Worm (Caenorhabditis elegans) whole organism, late embryonic: ENCODE data around the gene fbxa-31.
A peak's percentile ranks its signal among the peaks of the same experiment; 100 is the strongest.

Experiments used
- C08G9.2 ChIP-seq: sonication (generic microtip); optimal IDR thresholded peaks from 2 replicates; lab custom pipeline; 2016; ENCODE audit warnings: mild to moderate bottlenecking, missing genetic modification characterization, moderate library complexity, missing compliant biosample characterization
- K09A11.1 ChIP-seq: sonication (generic microtip); optimal IDR thresholded peaks from 2 replicates; lab custom pipeline; 2017; ENCODE audit warnings: antibody characterized with exemption, mild to moderate bottlenecking, missing genetic modification characterization, missing compliant biosample characterization; ENCODE audit not compliant: insufficient read depth
- Y22D7AL.16 ChIP-seq: sonication (generic microtip); optimal IDR thresholded peaks from 2 replicates; lab custom pipeline; 2016; ENCODE audit warnings: missing genetic modification characterization, missing compliant biosample characterization
- ceh-14 ChIP-seq: sonication (generic microtip); optimal IDR thresholded peaks from 2 replicates; lab custom pipeline; 2016; ENCODE audit warnings: missing genotype, missing genetic modification characterization, missing compliant biosample characterization
- ceh-2 ChIP-seq: sonication (generic microtip); optimal IDR thresholded peaks from 2 replicates; lab custom pipeline; 2016; ENCODE audit warnings: missing genotype, missing genetic modification characterization, missing compliant biosample characterization
- ceh-31 ChIP-seq: sonication (generic microtip); optimal IDR thresholded peaks from 2 replicates; lab custom pipeline; 2016; ENCODE audit warnings: missing genetic modification characterization, missing compliant biosample characterization
- ceh-45 ChIP-seq: fragments of 200-800 bp; sonication (Bioruptor generic); IDR thresholded peaks from 2 replicates; pipeline ENCODE4 v1.3.6; 2022; ENCODE audit warnings: missing genetic modification reagents, missing genetic modification characterization, missing compliant biosample characterization
- ceh-48 ChIP-seq: sonication (generic microtip); optimal IDR thresholded peaks from 2 replicates; lab custom pipeline; 2016; ENCODE audit warnings: missing genetic modification characterization, inconsistent platforms, missing compliant biosample characterization
- che-1 ChIP-seq: sonication (generic microtip); optimal IDR thresholded peaks from 2 replicates; lab custom pipeline; 2016; ENCODE audit warnings: mild to moderate bottlenecking, missing genetic modification characterization, missing compliant biosample characterization
- elt-2 ChIP-seq: sonication (generic microtip); optimal IDR thresholded peaks from 2 replicates; lab custom pipeline; 2016; ENCODE audit warnings: missing genetic modification reagents, missing genetic modification characterization, missing compliant biosample characterization
- elt-4 ChIP-seq: sonication (generic microtip); optimal IDR thresholded peaks from 2 replicates; lab custom pipeline; 2016; ENCODE audit warnings: missing genetic modification characterization, missing compliant biosample characterization
- fax-1 ChIP-seq: sonication (generic microtip); optimal IDR thresholded peaks from 2 replicates; lab custom pipeline; 2016; ENCODE audit warnings: missing genotype, missing genetic modification characterization, missing compliant biosample characterization
- fkh-10 ChIP-seq: fragments of 150-350 bp; optimal IDR thresholded peaks from 2 replicates; lab custom pipeline; 2014; ENCODE audit warnings: missing biosample characterization, missing genetic modification reagents, missing genetic modification characterization
- fkh-6 ChIP-seq: sonication (generic microtip); optimal IDR thresholded peaks from 2 replicates; lab custom pipeline; 2016; ENCODE audit warnings: missing genetic modification characterization, missing compliant biosample characterization
- gmeb-2 ChIP-seq: sonication (generic microtip); optimal IDR thresholded peaks from 2 replicates; lab custom pipeline; 2016; ENCODE audit warnings: missing genetic modification characterization, inconsistent platforms, missing compliant biosample characterization
- hlh-13 ChIP-seq: fragments of 200-800 bp; sonication (Bioruptor generic); optimal IDR thresholded peaks from 2 replicates; lab custom pipeline; 2018; ENCODE audit warnings: mild to moderate bottlenecking, missing genetic modification characterization, missing compliant biosample characterization
- hlh-15 ChIP-seq: sonication (generic microtip); optimal IDR thresholded peaks from 2 replicates; lab custom pipeline; 2016; ENCODE audit warnings: missing genetic modification characterization, missing compliant biosample characterization
- hlh-6 ChIP-seq: sonication (generic microtip); optimal IDR thresholded peaks from 2 replicates; lab custom pipeline; 2016; ENCODE audit warnings: missing genotype, missing genetic modification characterization, missing compliant biosample characterization
- mec-3 ChIP-seq: sonication (generic microtip); optimal IDR thresholded peaks from 2 replicates; lab custom pipeline; 2016; ENCODE audit warnings: borderline replicate concordance, missing genetic modification characterization, missing compliant biosample characterization
- nfya-1 ChIP-seq: sonication (generic microtip); optimal IDR thresholded peaks from 2 replicates; lab custom pipeline; 2017; ENCODE audit warnings: missing genetic modification characterization, mild to moderate bottlenecking, missing compliant biosample characterization, antibody characterized with exemption, moderate library complexity
- npax-4 ChIP-seq: sonication (generic microtip); optimal IDR thresholded peaks from 2 replicates; lab custom pipeline; 2016; ENCODE audit warnings: missing genetic modification characterization, missing compliant biosample characterization
- odd-2 ChIP-seq: sonication (generic microtip); optimal IDR thresholded peaks from 2 replicates; lab custom pipeline; 2017; ENCODE audit warnings: antibody characterized with exemption, mild to moderate bottlenecking, missing genetic modification characterization, missing compliant biosample characterization
- pag-3 ChIP-seq: sonication (generic microtip); optimal IDR thresholded peaks from 2 replicates; lab custom pipeline; 2016; ENCODE audit warnings: missing compliant biosample characterization, missing genetic modification characterization, borderline replicate concordance
- pha-2 ChIP-seq: sonication (generic microtip); optimal IDR thresholded peaks from 2 replicates; lab custom pipeline; 2017; ENCODE audit warnings: mild to moderate bottlenecking, missing genetic modification characterization, missing compliant biosample characterization
- pqm-1 ChIP-seq: sonication (generic microtip); optimal IDR thresholded peaks from 2 replicates; lab custom pipeline; 2016; ENCODE audit warnings: missing genetic modification characterization, missing compliant biosample characterization
- pros-1 ChIP-seq: fragments of 150-350 bp; optimal IDR thresholded peaks from 2 replicates; lab custom pipeline; 2014; ENCODE audit warnings: missing biosample characterization, missing genetic modification reagents, missing genetic modification characterization
- ref-2 ChIP-seq: sonication (generic microtip); optimal IDR thresholded peaks from 2 replicates; lab custom pipeline; 2016; ENCODE audit warnings: missing genetic modification characterization, missing compliant biosample characterization
- rnt-1 ChIP-seq: sonication (generic microtip); optimal IDR thresholded peaks from 2 replicates; lab custom pipeline; 2016; ENCODE audit warnings: missing genetic modification characterization, missing compliant biosample characterization
- sox-4 ChIP-seq: sonication (generic microtip); optimal IDR thresholded peaks from 2 replicates; lab custom pipeline; 2017; ENCODE audit warnings: mild to moderate bottlenecking, missing genetic modification characterization, inconsistent platforms, missing compliant biosample characterization
- syd-9 ChIP-seq: sonication (generic microtip); optimal IDR thresholded peaks from 2 replicates; lab custom pipeline; 2016; ENCODE audit warnings: mild to moderate bottlenecking, missing genetic modification characterization, moderate library complexity, missing compliant biosample characterization
- tbx-2 ChIP-seq: sonication (generic microtip); optimal IDR thresholded peaks from 2 replicates; lab custom pipeline; 2016; ENCODE audit warnings: missing genetic modification characterization, missing compliant biosample characterization
- unc-3 ChIP-seq, 2 experiments: fragments of 200-800 bp in 1 of 2; sonication (Bioruptor generic) in 1 of 2; sonication (generic microtip) in 1 of 2; conservative IDR thresholded peaks in 1 of 2; optimal IDR thresholded peaks in 1 of 2; 2 replicates each; pipeline versions ENCODE4 v1.3.6 to Lab custom; 2016 to 2022; ENCODE audit warnings: missing compliant biosample characterization in 2 of 2, missing genetic modification characterization in 2 of 2, missing genetic modification reagents in 1 of 2
- ztf-16 ChIP-seq: sonication (generic microtip); optimal IDR thresholded peaks from 2 replicates; lab custom pipeline; 2017; ENCODE audit warnings: missing genetic modification characterization, missing compliant biosample characterization

fbxa-31 gene

DNA sequence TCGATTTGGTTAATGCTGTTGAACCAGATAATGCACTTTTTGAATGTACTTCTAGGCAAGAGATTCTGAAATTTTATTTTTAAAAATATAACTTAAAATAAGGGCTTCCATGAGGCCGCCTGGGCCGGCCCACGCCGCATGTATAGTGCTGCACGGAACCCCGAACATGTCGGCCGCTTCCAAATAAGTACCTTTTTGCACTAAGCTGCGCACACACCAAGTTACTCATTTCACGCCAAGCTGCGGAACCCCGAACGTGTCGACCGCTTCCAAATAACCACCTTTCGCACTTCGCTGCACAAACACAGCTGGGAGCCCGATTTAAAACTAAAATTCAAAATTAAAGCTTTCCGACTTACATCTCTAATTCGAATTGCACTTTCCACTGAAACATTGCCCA, 40.1 kb upstream of the fbxa-31 start:
- TF ChIP-seq hlh-13 (GFP tag; lab: Kevin White, UChicago) (no peak), che-1 (no peak), fkh-6 (tag; lab: Kevin White, UChicago) (no peak), hlh-6 (tag; lab: Kevin White, UChicago) (no peak), fax-1 (tag; lab: Kevin White, UChicago) (no peak), unc-3 (GFP tag; conservative IDR thresholded peaks at IDR 0.05; lab: Robert Waterston, UW) (no peak), unc-3 (tag; optimal IDR thresholded peaks at IDR 0.05; lab: Kevin White, UChicago) (no peak), npax-4 (tag; lab: Kevin White, UChicago) (no peak), pha-2 (tag; lab: Kevin White, UChicago) (no peak), ref-2 (tag; lab: Kevin White, UChicago) (no peak), mec-3 (tag; lab: Kevin White, UChicago) (no peak), C08G9.2 (tag; lab: Kevin White, UChicago) (no peak), Y22D7AL.16 (tag; lab: Kevin White, UChicago) (no peak), ceh-2 (tag; lab: Kevin White, UChicago) (no peak)

DNA sequence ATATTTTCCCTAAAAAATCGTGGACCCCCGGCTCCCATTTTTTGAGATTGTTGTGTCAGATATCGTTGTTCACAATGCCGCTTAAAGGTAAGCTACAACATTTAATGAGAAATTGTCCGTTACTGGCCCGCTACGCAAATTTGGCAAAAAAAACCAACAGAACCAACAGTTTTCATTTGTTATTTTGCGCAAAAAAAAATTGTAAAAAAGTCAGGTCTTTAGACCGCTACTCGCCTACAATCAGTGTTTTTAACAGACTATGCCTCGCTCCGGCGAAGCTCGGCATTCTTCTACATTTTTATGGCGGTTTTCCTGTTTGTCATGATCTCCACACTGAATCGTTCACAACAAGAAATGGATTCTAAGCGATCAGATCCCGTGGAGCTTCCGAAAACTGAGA, 37.7 kb upstream of the fbxa-31 start, which contains the start of gene Y82E9BL.12:
Gene Y82E9BL.12 (plus strand): TSS at position 301 of the 400 bp plus-strand sequence.
- no peak for TF ChIP-seq gmeb-2 (tag; lab: Kevin White, UChicago)

DNA sequence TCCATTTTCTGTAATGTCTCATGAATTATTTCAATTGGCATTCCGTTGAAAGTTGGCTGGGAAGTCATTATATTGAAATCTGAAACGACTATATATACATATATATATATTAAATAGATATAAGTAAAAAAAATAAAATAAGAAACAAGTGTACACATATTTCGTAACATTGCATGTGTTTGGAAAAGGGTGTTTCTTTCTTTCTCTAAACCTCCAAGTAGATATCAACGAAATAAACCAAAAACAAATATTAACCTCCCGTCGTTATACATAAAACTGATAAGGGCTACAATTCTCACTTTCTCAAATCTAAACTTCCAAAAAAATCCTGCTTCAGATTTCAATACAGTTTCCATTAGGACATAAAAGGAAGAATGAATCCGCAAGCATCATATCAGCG, 37.0 kb upstream of the fbxa-31 start, which contains the start of gene fbxa-79:
Gene fbxa-79 (minus strand): TSS at position 86 of the 400 bp plus-strand sequence.
- TF ChIP-seq K09A11.1 (no peak), elt-2 (tag; lab: Kevin White, UChicago) (peak; percentile 9), fkh-6 (tag; lab: Kevin White, UChicago) (no peak), ceh-14 (no peak)

DNA sequence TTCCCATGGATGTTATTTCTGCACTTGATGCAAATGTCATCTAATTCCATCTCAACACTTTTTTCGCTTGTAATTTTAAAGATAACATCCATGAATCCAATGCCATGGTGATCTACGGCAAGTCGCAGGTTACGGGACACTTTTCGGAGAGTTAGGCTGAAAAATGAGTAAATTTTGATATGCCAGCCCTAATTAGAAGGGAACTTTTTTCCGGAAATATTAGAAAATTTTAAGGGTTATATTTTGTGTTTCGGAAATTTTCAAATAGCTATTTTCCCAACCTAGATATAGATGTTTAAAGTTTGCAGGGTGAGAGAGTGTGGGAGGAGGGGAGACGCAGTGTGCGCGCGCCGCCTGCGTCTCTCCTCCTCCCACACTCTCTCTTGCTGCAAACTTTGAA, 36.1 kb upstream of the fbxa-31 start:
- TF ChIP-seq elt-4 (tag; lab: Kevin White, UChicago) = no peak
- no peak for TF ChIP-seq rnt-1 (tag; lab: Kevin White, UChicago)
- TF ChIP-seq ztf-16 (tag; lab: Kevin White, UChicago) = no peak
- no peak for TF ChIP-seq fkh-10 (GFP tag; lab: Kevin White, UChicago)

DNA sequence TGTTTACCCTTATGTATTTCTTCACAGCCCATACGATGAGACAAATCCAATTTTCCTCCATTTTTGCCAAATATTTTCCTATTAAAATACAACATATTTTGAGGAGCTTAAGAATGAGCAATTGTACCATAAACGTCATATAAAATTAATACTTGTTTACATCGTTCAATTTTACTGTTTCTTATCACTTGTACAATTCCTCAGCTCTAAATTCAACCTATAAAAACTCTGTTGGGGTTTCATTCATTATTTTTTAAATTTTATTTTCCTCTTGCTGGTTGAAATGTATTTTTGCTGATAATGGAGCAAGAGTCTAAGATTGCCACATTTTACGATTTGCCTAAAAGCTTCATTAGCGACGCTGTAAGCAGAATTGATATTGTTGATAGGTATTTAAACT, 32.2 kb upstream of the fbxa-31 start, which contains the start of gene fbxa-75:
Gene fbxa-75 (plus strand): TSS at position 301 of the 400 bp plus-strand sequence.
- TF ChIP-seq tbx-2 (no peak), ceh-45 (GFP tag; lab: Robert Waterston, UW) (no peak), syd-9 (tag; lab: Kevin White, UChicago) (no peak), odd-2 (tag; lab: Kevin White, UChicago) (no peak), che-1 (no peak), ceh-2 (tag; lab: Kevin White, UChicago) (no peak), fkh-10 (GFP tag; lab: Kevin White, UChicago) (no peak), sox-4 (tag; lab: Kevin White, UChicago) (no peak), hlh-15 (tag; lab: Kevin White, UChicago) (no peak), nfya-1 (tag; lab: Kevin White, UChicago) (no peak), pros-1 (tag; lab: Kevin White, UChicago) (no peak), pqm-1 (tag; lab: Kevin White, UChicago) (no peak), ceh-31 (tag; lab: Kevin White, UChicago) (no peak), hlh-13 (GFP tag; lab: Kevin White, UChicago) (no peak), C08G9.2 (tag; lab: Kevin White, UChicago) (no peak), pag-3 (tag; lab: Kevin White, UChicago) (no peak), ceh-48 (no peak)
